Fruit fly (Drosophila melanogaster) whole organism, embryonic: Measurements from ENCODE around the gene Sems.

Source experiments
- Asciz ChIP-seq: fragments of 200-800 bp; sonication (Bioruptor generic); optimal IDR thresholded peaks from 2 replicates; lab custom pipeline; 2017; ENCODE audit warnings: missing biosample characterization, mild to moderate bottlenecking, missing genetic modification characterization, missing genetic modification reagents
- Atf3 ChIP-seq: fragments of 200-800 bp; sonication (Bioruptor generic); optimal IDR thresholded peaks from 3 replicates; lab custom pipeline; 2016; ENCODE audit warnings: missing biosample characterization, missing genetic modification characterization
- Atf6 ChIP-seq: fragments of 200-800 bp; sonication (Bioruptor generic); IDR thresholded peaks from 2 replicates; pipeline ENCODE4 v1.3.6; 2022; ENCODE audit warnings: missing biosample characterization, missing genetic modification characterization
- Bdp1 ChIP-seq: fragments of 200-800 bp; sonication (Bioruptor generic); optimal IDR thresholded peaks from 3 replicates; lab custom pipeline; 2016; ENCODE audit warnings: missing biosample characterization, missing genetic modification characterization
- CG10147 ChIP-seq: fragments of 200-800 bp; sonication (Bioruptor generic); optimal IDR thresholded peaks from 2 replicates; lab custom pipeline; 2019; ENCODE audit warnings: missing biosample characterization, mild to moderate bottlenecking, missing genetic modification characterization, moderate library complexity
- CG10462 ChIP-seq: fragments of 200-800 bp; sonication (Bioruptor generic); optimal IDR thresholded peaks from 2 replicates; lab custom pipeline; 2016; ENCODE audit warnings: missing biosample characterization, missing genetic modification characterization
- CG10654 ChIP-seq: fragments of 200-800 bp; sonication (Bioruptor generic); optimal IDR thresholded peaks from 2 replicates; lab custom pipeline; 2016; ENCODE audit warnings: missing biosample characterization, missing genetic modification characterization
- CG11695 ChIP-seq: fragments of 200-800 bp; sonication (Bioruptor generic); IDR thresholded peaks from 3 replicates; pipeline ENCODE4 v1.3.6; 2022; ENCODE audit warnings: missing biosample characterization, missing genetic modification characterization
- CG13296 ChIP-seq: fragments of 200-800 bp; sonication (Bioruptor generic); optimal IDR thresholded peaks from 3 replicates; lab custom pipeline; 2018; ENCODE audit warnings: missing biosample characterization, mild to moderate bottlenecking, missing genetic modification characterization
- CG14441 ChIP-seq: fragments of 200-800 bp; sonication (Bioruptor generic); IDR thresholded peaks from 2 replicates; pipeline ENCODE4 v1.3.6; 2022; ENCODE audit warnings: missing biosample characterization, missing genetic modification characterization
- CG14667 ChIP-seq: fragments of 200-800 bp; sonication (Bioruptor generic); IDR thresholded peaks from 2 replicates; pipeline ENCODE4 v1.3.6; 2022; ENCODE audit warnings: missing biosample characterization, missing genetic modification characterization
- CG1602 ChIP-seq: fragments of 200-800 bp; sonication (Bioruptor generic); optimal IDR thresholded peaks from 3 replicates; lab custom pipeline; 2016; ENCODE audit warnings: missing biosample characterization, missing genetic modification characterization
- CG1792 ChIP-seq: fragments of 200-800 bp; sonication (Bioruptor generic); optimal IDR thresholded peaks from 2 replicates; lab custom pipeline; 2016; ENCODE audit warnings: missing biosample characterization, missing genetic modification characterization
- CG2875 ChIP-seq: fragments of 200-800 bp; sonication (Bioruptor generic); optimal IDR thresholded peaks from 2 replicates; lab custom pipeline; 2017; ENCODE audit warnings: missing biosample characterization, mild to moderate bottlenecking, missing genetic modification characterization, missing genetic modification reagents
- CG31441 ChIP-seq: fragments of 200-800 bp; sonication (Bioruptor generic); IDR thresholded peaks from 2 replicates; pipeline ENCODE4 v1.3.6; 2022; ENCODE audit warnings: missing biosample characterization, missing genetic modification characterization
- CG3847 ChIP-seq: fragments of 200-800 bp; sonication (Bioruptor generic); IDR thresholded peaks from 2 replicates; pipeline ENCODE4 v1.3.6; 2022; ENCODE audit warnings: missing biosample characterization, missing genetic modification characterization
- CG6254 ChIP-seq: fragments of 200-800 bp; sonication (Bioruptor generic); optimal IDR thresholded peaks from 3 replicates; lab custom pipeline; 2017; ENCODE audit warnings: mild to moderate bottlenecking, missing biosample characterization, missing genetic modification reagents, missing genetic modification characterization
- CG7745 ChIP-seq: fragments of 200-800 bp; sonication (Bioruptor generic); optimal IDR thresholded peaks from 2 replicates; lab custom pipeline; 2018; ENCODE audit warnings: missing biosample characterization, mild to moderate bottlenecking, missing genetic modification characterization, moderate library complexity
- CG8359 ChIP-seq: fragments of 200-800 bp; sonication (Bioruptor generic); optimal IDR thresholded peaks from 2 replicates; lab custom pipeline; 2017; ENCODE audit warnings: missing biosample characterization, mild to moderate bottlenecking, missing genetic modification characterization, borderline replicate concordance
- CG8478 ChIP-seq: fragments of >200 bp; optimal IDR thresholded peaks from 2 replicates; lab custom pipeline; 2018
- CG8924 ChIP-seq: fragments of 200-800 bp; optimal IDR thresholded peaks from 3 replicates; lab custom pipeline; 2019; ENCODE audit warnings: missing biosample characterization, mild to moderate bottlenecking, missing genetic modification characterization, moderate library complexity
- CG8944 ChIP-seq: fragments of 200-800 bp; sonication (Bioruptor generic); optimal IDR thresholded peaks from 3 replicates; lab custom pipeline; 2016; ENCODE audit warnings: missing biosample characterization, missing genetic modification characterization
- CHES-1-like ChIP-seq: fragments of 200-800 bp; sonication (Bioruptor generic); optimal IDR thresholded peaks from 2 replicates; lab custom pipeline; 2016; ENCODE audit warnings: missing biosample characterization, missing genetic modification characterization
- Dbx ChIP-seq: fragments of 200-800 bp; sonication (Bioruptor generic); IDR thresholded peaks from 3 replicates; pipeline ENCODE4 v1.3.6; 2022; ENCODE audit warnings: missing biosample characterization, missing genetic modification characterization
- Dek ChIP-seq: fragments of 200-800 bp; sonication (Bioruptor generic); optimal IDR thresholded peaks from 3 replicates; lab custom pipeline; 2019; ENCODE audit warnings: missing biosample characterization, mild to moderate bottlenecking, missing genetic modification characterization, moderate library complexity
- Dip3 ChIP-seq: fragments of 200-800 bp; sonication (Bioruptor generic); optimal IDR thresholded peaks from 3 replicates; lab custom pipeline; 2016; ENCODE audit warnings: missing biosample characterization, missing genetic modification characterization
- Hmr ChIP-seq: fragments of 200-800 bp; sonication (Bioruptor generic); optimal IDR thresholded peaks from 3 replicates; lab custom pipeline; 2017; ENCODE audit warnings: mild to moderate bottlenecking, missing biosample characterization, missing genetic modification reagents, missing genetic modification characterization
- Hr39 ChIP-seq: fragments of >200 bp; optimal IDR thresholded peaks from 2 replicates; lab custom pipeline; 2017
- Hr51 ChIP-seq, 2 experiments: fragments of 200-800 bp; sonication (Bioruptor generic); optimal IDR thresholded peaks; 2 replicates in 1 of 2; 3 replicates in 1 of 2; lab custom pipeline; 2016 to 2018; ENCODE audit warnings: missing biosample characterization in 2 of 2, missing genetic modification characterization in 2 of 2, mild to moderate bottlenecking in 1 of 2, moderate library complexity in 1 of 2
- Hsf ChIP-seq: fragments of 200-800 bp; sonication (Bioruptor generic); optimal IDR thresholded peaks from 3 replicates; lab custom pipeline; 2016; ENCODE audit warnings: missing biosample characterization, missing genetic modification characterization
- Oli ChIP-seq: fragments of 200-800 bp; sonication (Bioruptor generic); optimal IDR thresholded peaks from 2 replicates; lab custom pipeline; 2018; ENCODE audit warnings: missing biosample characterization, mild to moderate bottlenecking, missing genetic modification characterization, moderate library complexity
- Optix ChIP-seq: fragments of 200-800 bp; sonication (Bioruptor generic); IDR thresholded peaks from 3 replicates; pipeline ENCODE4 v1.3.6; 2022; ENCODE audit warnings: missing biosample characterization, missing genetic modification characterization
- PHDP ChIP-seq: fragments of 200-800 bp; sonication (Bioruptor generic); optimal IDR thresholded peaks from 3 replicates; lab custom pipeline; 2018; ENCODE audit warnings: missing biosample characterization, mild to moderate bottlenecking, missing genetic modification characterization, moderate library complexity
- Ptx1 ChIP-seq: fragments of 200-800 bp; sonication (Bioruptor generic); IDR thresholded peaks from 2 replicates; pipeline ENCODE4 v1.3.6; 2022; ENCODE audit warnings: missing biosample characterization, missing genetic modification characterization
- Vsx1 ChIP-seq: fragments of 200-800 bp; sonication (Bioruptor generic); optimal IDR thresholded peaks from 2 replicates; lab custom pipeline; 2017; ENCODE audit warnings: missing biosample characterization, mild to moderate bottlenecking, missing genetic modification characterization, missing genetic modification reagents
- Xbp1 ChIP-seq: fragments of 200-800 bp; sonication (Bioruptor generic); optimal IDR thresholded peaks from 3 replicates; lab custom pipeline; 2016; ENCODE audit warnings: missing biosample characterization, mild to moderate bottlenecking, missing genetic modification characterization
- bab2 ChIP-seq: fragments of 200-800 bp; sonication (Bioruptor generic); optimal IDR thresholded peaks from 2 replicates; lab custom pipeline; 2016; ENCODE audit warnings: missing biosample characterization, missing genetic modification characterization
- cato ChIP-seq: fragments of 200-800 bp; sonication (Bioruptor generic); optimal IDR thresholded peaks from 2 replicates; lab custom pipeline; 2016; ENCODE audit warnings: missing biosample characterization, missing genetic modification characterization, borderline replicate concordance
- dimm ChIP-seq: fragments of 200-800 bp; sonication (Bioruptor generic); IDR thresholded peaks from 2 replicates; pipeline ENCODE4 v1.3.6; 2022; ENCODE audit warnings: missing biosample characterization, missing genetic modification characterization
- gcm2 ChIP-seq: fragments of 200-800 bp; sonication (Bioruptor generic); optimal IDR thresholded peaks from 2 replicates; lab custom pipeline; 2016; ENCODE audit warnings: missing biosample characterization, missing genetic modification characterization
- ham ChIP-seq: fragments of 200-800 bp; sonication (Bioruptor generic); IDR thresholded peaks from 2 replicates; pipeline ENCODE4 v1.3.6; 2022; ENCODE audit warnings: missing biosample characterization, missing genetic modification characterization
- kni ChIP-seq: fragments of 200-800 bp; sonication (Bioruptor generic); optimal IDR thresholded peaks from 3 replicates; lab custom pipeline; 2017; ENCODE audit warnings: mild to moderate bottlenecking, missing biosample characterization, missing genetic modification reagents, missing genetic modification characterization
- lab ChIP-seq: fragments of 200-800 bp; sonication (Bioruptor generic); optimal IDR thresholded peaks from 3 replicates; lab custom pipeline; 2017; ENCODE audit warnings: missing biosample characterization, missing genetic modification characterization, mild to moderate bottlenecking, moderate library complexity, missing genetic modification reagents
- org-1 ChIP-seq: fragments of 200-800 bp; sonication (Bioruptor generic); optimal IDR thresholded peaks from 2 replicates; lab custom pipeline; 2017; ENCODE audit warnings: missing biosample characterization, missing genetic modification characterization
- pzg ChIP-seq: fragments of 200-800 bp; sonication (Bioruptor generic); optimal IDR thresholded peaks from 3 replicates; lab custom pipeline; 2018; ENCODE audit warnings: missing biosample characterization, mild to moderate bottlenecking, missing genetic modification characterization, moderate library complexity
- sc ChIP-seq, 3 experiments: fragments of >200 bp in 2 of 3; fragments of 200-800 bp in 1 of 3; sonication (Bioruptor generic) in 1 of 3; optimal IDR thresholded peaks; 2 replicates in 2 of 3; 3 replicates in 1 of 3; lab custom pipeline; 2017; ENCODE audit warnings: mild to moderate bottlenecking in 1 of 3, missing biosample characterization in 1 of 3, missing genetic modification characterization in 1 of 3, missing genetic modification reagents in 1 of 3
- slou ChIP-seq: fragments of 200-800 bp; sonication (Bioruptor generic); optimal IDR thresholded peaks from 3 replicates; lab custom pipeline; 2016; ENCODE audit warnings: missing biosample characterization, missing genetic modification characterization
- ssp ChIP-seq: fragments of 200-800 bp; sonication (Bioruptor generic); IDR thresholded peaks from 2 replicates; pipeline ENCODE4 v1.3.6; 2022; ENCODE audit warnings: missing biosample characterization, missing genetic modification characterization
- toy ChIP-seq: fragments of 200-800 bp; sonication (Bioruptor generic); IDR thresholded peaks from 2 replicates; pipeline ENCODE4 v1.3.6; 2022; ENCODE audit warnings: missing biosample characterization, missing genetic modification characterization
- wek ChIP-seq: fragments of 200-800 bp; sonication (Bioruptor generic); optimal IDR thresholded peaks from 3 replicates; lab custom pipeline; 2018; ENCODE audit warnings: missing biosample characterization, mild to moderate bottlenecking, missing genetic modification characterization, moderate library complexity
- zen2 ChIP-seq: fragments of 200-800 bp; sonication (Bioruptor generic); IDR thresholded peaks from 3 replicates; pipeline ENCODE4 v1.3.6; 2022; ENCODE audit warnings: missing biosample characterization, missing genetic modification characterization; ENCODE audit not compliant: partially characterized antibody

Gene Sems

dm6 chr3L:20962455-20962854 lies 5.9 kb upstream of the Sems start, which contains the start of gene CG10587:
Gene CG10587 (minus strand): TSS chr3L:20962555.
- TF ChIP-seq Vsx1 (GFP tag; lab: Kevin White, UChicago) (no peak), CG8924 (tag; lab: Kevin White, UChicago) (no peak), sc (optimal IDR thresholded peaks at IDR 0.05; lab: Kevin White, UChicago) (no peak), sc (GFP tag; optimal IDR thresholded peaks at IDR 0.05; lab: Kevin White, UChicago) (no peak), Atf6 (GFP tag; lab: Robert Waterston, UW) (no peak), Hsf (GFP tag; lab: Kevin White, UChicago) (no peak), CG13296 (no peak), CG1602 (no peak), CG10654 (no peak), CHES-1-like (no peak), wek (GFP tag; lab: Kevin White, UChicago) (no peak), CG8944 (no peak), zen2 (GFP tag; lab: Robert Waterston, UW) (no peak), Hr39 (lab: Kevin White, UChicago) (no peak), CG7745 (tag; lab: Kevin White, UChicago) (no peak), CG2875 (GFP tag; lab: Kevin White, UChicago) (no peak), Dek (no peak), ham (GFP tag; lab: Robert Waterston, UW) (no peak), ssp (GFP tag; lab: Robert Waterston, UW) (no peak)
- TF ChIP-seq, all 482 proteins: peak for 0

- TF ChIP-seq Optix (GFP tag; lab: Robert Waterston, UW) = no peak
- no peak for TF ChIP-seq CG11695 (GFP tag; lab: Robert Waterston, UW)
- TF ChIP-seq Oli (tag; lab: Kevin White, UChicago) = no peak
- TF ChIP-seq CG8944 = no peak
- no peak for TF ChIP-seq CG3847 (GFP tag; lab: Robert Waterston, UW)
- TF ChIP-seq Dbx (GFP tag; lab: Robert Waterston, UW) = no peak
- TF ChIP-seq Dip3 (GFP tag; lab: Kevin White, UChicago) = no peak
- TF ChIP-seq pzg = no peak
- no peak for TF ChIP-seq dimm (GFP tag; lab: Robert Waterston, UW)
- TF ChIP-seq CG8478 = no peak
- TF ChIP-seq toy = no peak
- no peak for TF ChIP-seq org-1 (GFP tag; lab: Kevin White, UChicago)
- TF ChIP-seq Ptx1 (GFP tag; lab: Robert Waterston, UW) = no peak
- no peak for TF ChIP-seq CG10147 (GFP tag; lab: Kevin White, UChicago)
- TF ChIP-seq CG1792 (GFP tag; lab: Kevin White, UChicago) = no peak
- no peak for TF ChIP-seq kni
- no peak for TF ChIP-seq CG6254
- TF ChIP-seq Xbp1 (GFP tag; lab: Kevin White, UChicago) = no peak
These were observed 4.7 kb upstream of the Sems start, which contains the start of gene CG11037 for dm6 chr3L:20961286-20961685. Gene CG11037 (minus strand): TSS chr3L:20961386.

dm6 chr3L:20954118-20954517 lies 2.4 kb downstream of the Sems start:
- no peak for TF ChIP-seq CG14667 (GFP tag; lab: Robert Waterston, UW)
- TF ChIP-seq gcm2 (GFP tag; lab: Kevin White, UChicago) = no peak
- peak; percentile 42 for TF ChIP-seq Asciz (GFP tag; lab: Kevin White, UChicago)
- no peak for TF ChIP-seq Hr51 (GFP tag; optimal IDR thresholded peaks at IDR 0.05; lab: Kevin White, UChicago)
- TF ChIP-seq CG8359 (GFP tag; lab: Kevin White, UChicago) = no peak
- no peak for TF ChIP-seq bab2
- no peak for TF ChIP-seq PHDP (tag; lab: Kevin White, UChicago)
- no peak for TF ChIP-seq CG14441 (GFP tag; lab: Robert Waterston, UW)
- no peak for TF ChIP-seq CG10462 (GFP tag; lab: Kevin White, UChicago)
- peak; percentile 7; the same call in 1 of the 2 replicates for TF ChIP-seq CG31441 (GFP tag; lab: Robert Waterston, UW)
- 0 out of 3 replicates have a peak, but pooled peaks have one; percentile 28 for TF ChIP-seq CG11695 (GFP tag; lab: Robert Waterston, UW)
- no peak for TF ChIP-seq cato
- TF ChIP-seq lab (GFP tag; lab: Kevin White, UChicago) = peak; percentile 53
- peak; percentile 9 for TF ChIP-seq Hmr (GFP tag; lab: Kevin White, UChicago)
- no peak for TF ChIP-seq Bdp1 (GFP tag; lab: Kevin White, UChicago)
- no peak for TF ChIP-seq slou (GFP tag; lab: Kevin White, UChicago)
- no peak for TF ChIP-seq Atf3 (GFP tag; lab: Kevin White, UChicago)
